Worm (Caenorhabditis elegans) whole organism, L2 larva: ENCODE data around the gene nhr-280.

Experiments used
- C34F6.9 ChIP-seq: fragments of 150-350 bp; optimal IDR thresholded peaks from 2 replicates; lab custom pipeline; 2014; ENCODE audit warnings: missing biosample characterization, missing genetic modification characterization
- F13H6.1 ChIP-seq: sonication (generic microtip); optimal IDR thresholded peaks from 2 replicates; lab custom pipeline; 2016; ENCODE audit warnings: missing genetic modification characterization, missing compliant biosample characterization
- R02D3.7 ChIP-seq: fragments of 150-350 bp; optimal IDR thresholded peaks from 2 replicates; lab custom pipeline; 2014; ENCODE audit warnings: missing biosample characterization, missing genetic modification characterization
- ZK546.5 ChIP-seq: sonication (generic microtip); optimal IDR thresholded peaks from 2 replicates; lab custom pipeline; 2017; ENCODE audit warnings: missing biosample characterization, missing genetic modification characterization
- alr-1 ChIP-seq: fragments of 150-350 bp; optimal IDR thresholded peaks from 2 replicates; lab custom pipeline; 2014; ENCODE audit warnings: missing biosample characterization, missing genetic modification characterization
- aly-2 ChIP-seq: fragments of 150-350 bp; optimal IDR thresholded peaks from 2 replicates; lab custom pipeline; 2014; ENCODE audit warnings: missing biosample characterization, missing genetic modification characterization
- ama-1 ChIP-seq: fragments of 150-350 bp; optimal IDR thresholded peaks from 2 replicates; lab custom pipeline; 2018; ENCODE audit warnings: inconsistent platforms
- blmp-1 ChIP-seq: sonication (generic microtip); optimal IDR thresholded peaks from 2 replicates; lab custom pipeline; 2017; ENCODE audit warnings: missing genetic modification characterization, mild to moderate bottlenecking, missing compliant biosample characterization, antibody characterized with exemption, moderate library complexity; ENCODE audit not compliant: insufficient read depth
- ceh-16 ChIP-seq: fragments of 150-350 bp; optimal IDR thresholded peaks from 2 replicates; lab custom pipeline; 2014; ENCODE audit warnings: missing biosample characterization, missing genetic modification characterization
- crh-2 ChIP-seq: sonication (generic microtip); optimal IDR thresholded peaks from 2 replicates; lab custom pipeline; 2017; ENCODE audit warnings: missing biosample characterization, missing genetic modification characterization
- egl-27 ChIP-seq: sonication (generic microtip); optimal IDR thresholded peaks from 3 replicates; lab custom pipeline; 2017; ENCODE audit warnings: missing biosample characterization, missing genetic modification reagents, missing genetic modification characterization
- elt-3 ChIP-seq: sonication (generic microtip); optimal IDR thresholded peaks from 2 replicates; lab custom pipeline; 2017; ENCODE audit warnings: missing biosample characterization, missing genetic modification characterization
- gmeb-1 ChIP-seq: fragments of 150-350 bp; optimal IDR thresholded peaks from 2 replicates; lab custom pipeline; 2014; ENCODE audit warnings: missing biosample characterization, missing genetic modification characterization
- lin-11 ChIP-seq: fragments of 150-350 bp; sonication (generic microtip); optimal IDR thresholded peaks from 2 replicates; lab custom pipeline; 2014; ENCODE audit warnings: missing biosample characterization, missing genetic modification characterization, inconsistent platforms, mixed read lengths
- lin-39 ChIP-seq: fragments of 150-350 bp; optimal IDR thresholded peaks from 2 replicates; lab custom pipeline; 2014; ENCODE audit warnings: missing biosample characterization, missing genetic modification reagents, missing genetic modification characterization
- mbf-1 ChIP-seq: sonication (generic microtip); optimal IDR thresholded peaks from 2 replicates; lab custom pipeline; 2017; ENCODE audit warnings: missing biosample characterization, missing genetic modification characterization
- mdl-1 ChIP-seq, 2 experiments: fragments of 150-350 bp in 1 of 2; sonication (generic microtip) in 1 of 2; optimal IDR thresholded peaks; 2 replicates each; lab custom pipeline; 2017; ENCODE audit warnings: missing biosample characterization in 2 of 2, missing genetic modification characterization in 2 of 2
- nhr-10 ChIP-seq: sonication (generic microtip); optimal IDR thresholded peaks from 2 replicates; lab custom pipeline; 2017; ENCODE audit warnings: missing biosample characterization, missing genetic modification characterization
- nhr-11 ChIP-seq: fragments of 150-350 bp; optimal IDR thresholded peaks from 2 replicates; lab custom pipeline; 2014; ENCODE audit warnings: missing biosample characterization, missing genetic modification characterization
- nhr-12 ChIP-seq: fragments of 150-350 bp; optimal IDR thresholded peaks from 2 replicates; lab custom pipeline; 2014; ENCODE audit warnings: missing biosample characterization, missing genetic modification characterization
- nhr-129 ChIP-seq: fragments of 150-350 bp; optimal IDR thresholded peaks from 2 replicates; lab custom pipeline; 2014; ENCODE audit warnings: missing biosample characterization, missing genetic modification characterization
- nhr-21 ChIP-seq: fragments of 150-350 bp; optimal IDR thresholded peaks from 2 replicates; lab custom pipeline; 2014; ENCODE audit warnings: missing biosample characterization, missing genetic modification characterization
- nhr-25 ChIP-seq: fragments of 150-350 bp; sonication (generic microtip); optimal IDR thresholded peaks from 3 replicates; lab custom pipeline; 2014; ENCODE audit warnings: missing biosample characterization, missing genetic modification characterization
- nhr-6 ChIP-seq: fragments of 150-350 bp; optimal IDR thresholded peaks from 2 replicates; lab custom pipeline; 2014; ENCODE audit warnings: missing biosample characterization, missing genetic modification characterization
- nhr-77 ChIP-seq: fragments of 150-350 bp; optimal IDR thresholded peaks from 2 replicates; lab custom pipeline; 2014; ENCODE audit warnings: missing biosample characterization, missing genetic modification characterization
- peb-1 ChIP-seq: fragments of 150-350 bp; optimal IDR thresholded peaks from 2 replicates; lab custom pipeline; 2014; ENCODE audit warnings: missing biosample characterization, missing genetic modification characterization
- sem-4 ChIP-seq: fragments of 150-350 bp; optimal IDR thresholded peaks from 2 replicates; lab custom pipeline; 2014; ENCODE audit warnings: missing biosample characterization, missing genetic modification reagents, missing genetic modification characterization
- skn-1 ChIP-seq: sonication (generic microtip); optimal IDR thresholded peaks from 2 replicates; lab custom pipeline; 2017; ENCODE audit warnings: missing biosample characterization, missing genetic modification characterization
- sma-9 ChIP-seq, 2 experiments: fragments of 150-350 bp in 1 of 2; sonication (generic microtip) in 1 of 2; optimal IDR thresholded peaks; 2 replicates each; lab custom pipeline; 2014 to 2016; ENCODE audit warnings: missing genetic modification characterization in 2 of 2, mild to moderate bottlenecking in 1 of 2, missing biosample characterization in 1 of 2, missing compliant biosample characterization in 1 of 2, missing genetic modification reagents in 1 of 2, moderate library complexity in 1 of 2
- snpc-4 ChIP-seq: fragments of 150-350 bp; optimal IDR thresholded peaks from 2 replicates; lab custom pipeline; 2014; ENCODE audit warnings: missing biosample characterization, missing genetic modification characterization
- unc-39 ChIP-seq: fragments of 150-350 bp; optimal IDR thresholded peaks from 2 replicates; lab custom pipeline; 2014; ENCODE audit warnings: missing biosample characterization, missing genetic modification characterization
- unc-55 ChIP-seq: fragments of 150-350 bp; sonication (generic microtip); optimal IDR thresholded peaks from 3 replicates; lab custom pipeline; 2014; ENCODE audit warnings: missing biosample characterization, missing genetic modification reagents, missing genetic modification characterization
- unc-62 ChIP-seq: fragments of 150-350 bp; optimal IDR thresholded peaks from 2 replicates; lab custom pipeline; 2014; ENCODE audit warnings: missing biosample characterization, missing genetic modification reagents, missing genetic modification characterization
- ztf-1 ChIP-seq: fragments of 200-800 bp; sonication (Bioruptor generic); conservative IDR thresholded peaks from 2 replicates; pipeline ENCODE4 v1.3.6; 2022; ENCODE audit warnings: missing genetic modification characterization, missing compliant biosample characterization
- ztf-4 ChIP-seq: fragments of 150-350 bp; optimal IDR thresholded peaks from 2 replicates; lab custom pipeline; 2014; ENCODE audit warnings: missing biosample characterization, missing genetic modification characterization

nhr-280 gene

ce11 chrIII:130650-131049 is at the start of gene nhr-280, which contains the start of gene C29F9.2:
Gene nhr-280, minus strand, starts transcription at chrIII:130750.
Gene C29F9.2, plus strand, starts transcription at chrIII:130947.
- TF ChIP-seq C34F6.9 (tag; lab: Kevin White, UChicago) (no peak), blmp-1 (tag; lab: Kevin White, UChicago) (no peak), nhr-77 (no peak), nhr-6 (tag; lab: Kevin White, UChicago) (no peak), aly-2 (tag; lab: Kevin White, UChicago) (no peak), sem-4 (tag; lab: Kevin White, UChicago) (no peak), crh-2 (tag; lab: Kevin White, UChicago) (no peak), ztf-4 (tag; lab: Kevin White, UChicago) (no peak), mbf-1 (tag; lab: Kevin White, UChicago) (no peak), unc-62 (GFP tag; lab: Kevin White, UChicago) (no peak), elt-3 (tag; lab: Kevin White, UChicago) (no peak), peb-1 (tag; lab: Kevin White, UChicago) (no peak), nhr-129 (tag; lab: Kevin White, UChicago) (no peak), unc-55 (no peak), gmeb-1 (tag; lab: Kevin White, UChicago) (no peak), ama-1 (lab: Kevin White, UChicago) (no peak), ceh-16 (tag; lab: Kevin White, UChicago) (no peak), skn-1 (tag; lab: Kevin White, UChicago) (no peak), ZK546.5 (tag; lab: Kevin White, UChicago) (no peak), nhr-21 (tag; lab: Kevin White, UChicago) (no peak)

ce11 chrIII:179123-179592 is 48.6 kb upstream of the nhr-280 start, which contains the start of gene F40G9.6:
Gene F40G9.6, plus strand, starts transcription at chrIII:179542.
- TF ChIP-seq snpc-4 (tag; lab: Kevin White, UChicago) (no peak), nhr-11 (tag; lab: Kevin White, UChicago) (no peak), ztf-4 (tag; lab: Kevin White, UChicago) (no peak), alr-1 (tag; lab: Kevin White, UChicago) (no peak)

ce11 chrIII:178126-178525 is 47.6 kb upstream of the nhr-280 start:
- TF ChIP-seq crh-2 (tag; lab: Kevin White, UChicago): no peak
- no peak for TF ChIP-seq blmp-1 (tag; lab: Kevin White, UChicago)
- TF ChIP-seq lin-11 (tag; lab: Kevin White, UChicago): no peak
- TF ChIP-seq sem-4 (tag; lab: Kevin White, UChicago): no peak
- TF ChIP-seq aly-2 (tag; lab: Kevin White, UChicago): no peak
- TF ChIP-seq egl-27 (tag; lab: Kevin White, UChicago): no peak
- TF ChIP-seq skn-1 (tag; lab: Kevin White, UChicago): no peak
- no peak for TF ChIP-seq R02D3.7 (tag; lab: Kevin White, UChicago)
- no peak for TF ChIP-seq ztf-1 (GFP tag; lab: Robert Waterston, UW)
- TF ChIP-seq nhr-77: no peak
- TF ChIP-seq peb-1 (tag; lab: Kevin White, UChicago): no peak
- TF ChIP-seq lin-39 (tag; lab: Kevin White, UChicago): no peak
- no peak for TF ChIP-seq F13H6.1 (tag; lab: Kevin White, UChicago)
- TF ChIP-seq C34F6.9 (tag; lab: Kevin White, UChicago): no peak
- no peak for TF ChIP-seq ZK546.5 (tag; lab: Kevin White, UChicago)
- no peak for TF ChIP-seq gmeb-1 (tag; lab: Kevin White, UChicago)
- no peak for TF ChIP-seq mdl-1 (tag; optimal IDR thresholded peaks at IDR 0.05; lab: Kevin White, UChicago)

ce11 chrIII:177715-178114 is 47.2 kb upstream of the nhr-280 start, which contains the start of gene F40G9.14:
Gene F40G9.14, minus strand, starts transcription at chrIII:177815.
- no peak for TF ChIP-seq C34F6.9 (tag; lab: Kevin White, UChicago)
- no peak for TF ChIP-seq unc-62 (GFP tag; lab: Kevin White, UChicago)
- TF ChIP-seq ceh-16 (tag; lab: Kevin White, UChicago): no peak
- TF ChIP-seq ztf-1 (GFP tag; lab: Robert Waterston, UW): no peak
- TF ChIP-seq nhr-12 (tag; lab: Kevin White, UChicago): no peak
- no peak for TF ChIP-seq lin-39 (tag; lab: Kevin White, UChicago)
- no peak for TF ChIP-seq sma-9 (GFP tag; optimal IDR thresholded peaks at IDR 0.05; lab: Kevin White, UChicago)
- no peak for TF ChIP-seq sma-9 (tag; optimal IDR thresholded peaks at IDR 0.05; lab: Kevin White, UChicago)
- no peak for TF ChIP-seq nhr-11 (tag; lab: Kevin White, UChicago)
- TF ChIP-seq lin-11 (tag; lab: Kevin White, UChicago): no peak
- no peak for TF ChIP-seq sem-4 (tag; lab: Kevin White, UChicago)
- no peak for TF ChIP-seq unc-39 (tag; lab: Kevin White, UChicago)
- TF ChIP-seq nhr-25: no peak
- no peak for TF ChIP-seq nhr-10 (tag; lab: Kevin White, UChicago)
